Worm (Caenorhabditis elegans) whole organism, L4 larva: ENCODE data around the gene ZK285.2.

ENCODE experiments used
- duxl-1 ChIP-seq: sonication (generic microtip); optimal IDR thresholded peaks from 2 replicates; lab custom pipeline; 2016; ENCODE audit warnings: mild to moderate bottlenecking, missing genetic modification characterization, moderate library complexity, missing compliant biosample characterization; ENCODE audit not compliant: poor library complexity
- fkh-10 ChIP-seq: fragments of 150-350 bp; optimal IDR thresholded peaks from 2 replicates; lab custom pipeline; 2014; ENCODE audit warnings: missing biosample characterization, missing genetic modification reagents, missing genetic modification characterization
- fos-1 ChIP-seq: fragments of 150-350 bp; optimal IDR thresholded peaks from 2 replicates; lab custom pipeline; 2014; ENCODE audit warnings: missing biosample characterization, missing genetic modification characterization
- lsy-2 ChIP-seq, 2 experiments: fragments of 150-350 bp in 1 of 2; sonication (generic microtip) in 1 of 2; optimal IDR thresholded peaks; 2 replicates each; lab custom pipeline; 2014 to 2017; ENCODE audit warnings: missing biosample characterization in 2 of 2, missing genetic modification characterization in 2 of 2
- nhr-25 ChIP-seq: sonication (generic microtip); optimal IDR thresholded peaks from 2 replicates; lab custom pipeline; 2017; ENCODE audit warnings: missing genetic modification characterization, mild to moderate bottlenecking, missing compliant biosample characterization, antibody characterized with exemption, moderate library complexity, borderline replicate concordance; ENCODE audit not compliant: insufficient read depth
- nhr-77 ChIP-seq: fragments of 150-350 bp; optimal IDR thresholded peaks from 2 replicates; lab custom pipeline; 2014; ENCODE audit warnings: missing biosample characterization, missing genetic modification characterization
- skn-1 ChIP-seq: fragments of 150-350 bp; optimal IDR thresholded peaks from 2 replicates; lab custom pipeline; 2014; ENCODE audit warnings: missing biosample characterization, missing genetic modification characterization
- unc-130 ChIP-seq: sonication (generic microtip); optimal IDR thresholded peaks from 2 replicates; lab custom pipeline; 2016; ENCODE audit warnings: missing genetic modification reagents, missing genetic modification characterization, missing compliant biosample characterization
- unc-39 ChIP-seq: sonication (generic microtip); optimal IDR thresholded peaks from 2 replicates; lab custom pipeline; 2017; ENCODE audit warnings: missing biosample characterization, missing genetic modification characterization
- zfp-3 ChIP-seq: fragments of 200-800 bp; sonication (Bioruptor generic); conservative IDR thresholded peaks from 2 replicates; pipeline ENCODE4 v1.3.6; 2022; ENCODE audit warnings: missing genetic modification reagents, missing genetic modification characterization, missing compliant biosample characterization

- TF ChIP-seq lsy-2 (tag; optimal IDR thresholded peaks at IDR 0.05; lab: Kevin White, UChicago) (no peak), unc-39 (tag; lab: Kevin White, UChicago) (no peak), unc-130 (GFP tag; lab: Kevin White, UChicago) (no peak), fkh-10 (GFP tag; lab: Kevin White, UChicago) (no peak), nhr-77 (tag; lab: Kevin White, UChicago) (no peak), duxl-1 (no peak), fos-1 (no peak), zfp-3 (GFP tag; lab: Robert Waterston, UW) (no peak), skn-1 (no peak), nhr-25 (tag; lab: Kevin White, UChicago) (no peak)
Observed at ce11 chrV:16046573-16046972, at the start of gene ZK285.2.
